Worm (Caenorhabditis elegans): ENCODE data around the gene T23F2.2.

Gene T23F2.2

DNA sequence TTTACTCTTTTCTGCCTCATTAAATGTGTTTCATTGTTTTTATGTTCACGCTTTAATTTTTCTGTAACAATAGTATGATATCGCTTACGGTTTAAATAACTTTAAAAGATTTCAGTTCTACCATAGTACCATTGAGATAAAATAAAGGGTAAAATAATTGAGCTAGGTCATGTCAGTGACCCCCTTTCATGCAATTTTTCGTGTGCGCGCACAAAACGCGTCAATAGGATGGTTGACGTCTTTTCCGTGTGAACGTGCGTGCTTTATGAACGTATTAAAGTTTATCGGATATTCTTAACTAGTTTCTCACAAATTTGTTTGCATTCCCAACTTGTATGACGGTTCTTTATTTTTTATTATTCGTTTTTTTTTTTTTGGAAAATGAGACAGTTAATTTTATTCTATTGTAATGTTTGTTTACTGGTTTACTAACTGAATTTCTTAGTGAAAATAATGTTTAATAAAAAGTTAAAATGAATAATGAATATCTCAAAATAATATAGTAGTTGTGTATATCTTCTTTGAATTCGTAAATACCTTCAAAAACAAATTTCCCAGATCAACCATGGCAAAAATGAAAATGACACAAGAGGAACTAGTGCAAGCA lies 19.0 kb downstream of the T23F2.2 start, which contains the start of gene C25F6.1:
TSS of gene C25F6.1 (plus strand) at position 557 of the 607 bp plus-strand sequence.
- no peak for TF ChIP-seq pax-1 (tag; optimal IDR thresholded peaks at IDR 0.05)
- TF ChIP-seq nfya-1 (tag; optimal IDR thresholded peaks at IDR 0.05): no peak
- TF ChIP-seq pha-2 (tag; optimal IDR thresholded peaks at IDR 0.05): no peak
- TF ChIP-seq dmd-4 (tag; optimal IDR thresholded peaks at IDR 0.05; ENCODE audit: borderline replicate concordance): no peak
- no peak for TF ChIP-seq T23F11.4 (GFP tag; optimal IDR thresholded peaks at IDR 0.05)
- TF ChIP-seq sdc-2 (tag; optimal IDR thresholded peaks at IDR 0.05): no peak
- TF ChIP-seq nhr-232 (tag; optimal IDR thresholded peaks at IDR 0.05): no peak
- no peak for TF ChIP-seq fkh-6 (tag; optimal IDR thresholded peaks at IDR 0.05)
- no peak for TF ChIP-seq pag-3 (tag; optimal IDR thresholded peaks at IDR 0.05; ENCODE audit: borderline replicate concordance)
- no peak for TF ChIP-seq madf-2 (tag; optimal IDR thresholded peaks at IDR 0.05)
- TF ChIP-seq hlh-6 (tag; optimal IDR thresholded peaks at IDR 0.05): no peak
- no peak for TF ChIP-seq lin-11 (tag; optimal IDR thresholded peaks at IDR 0.05)
- TF ChIP-seq ceh-24 (tag; optimal IDR thresholded peaks at IDR 0.05): no peak
- TF ChIP-seq elt-4 (tag; optimal IDR thresholded peaks at IDR 0.05): no peak
- no peak for TF ChIP-seq ceh-22 (tag; optimal IDR thresholded peaks at IDR 0.05)
- no peak for TF ChIP-seq eyg-1 (tag; optimal IDR thresholded peaks at IDR 0.05)
- no peak for TF ChIP-seq zip-5 (tag; optimal IDR thresholded peaks at IDR 0.05)
- no peak for TF ChIP-seq ceh-45 (GFP tag; IDR thresholded peaks at IDR 0.05)
- TF ChIP-seq tbx-2 (tag; optimal IDR thresholded peaks at IDR 0.05): no peak
- no peak for TF ChIP-seq hlh-13 (GFP tag; optimal IDR thresholded peaks at IDR 0.05)

DNA sequence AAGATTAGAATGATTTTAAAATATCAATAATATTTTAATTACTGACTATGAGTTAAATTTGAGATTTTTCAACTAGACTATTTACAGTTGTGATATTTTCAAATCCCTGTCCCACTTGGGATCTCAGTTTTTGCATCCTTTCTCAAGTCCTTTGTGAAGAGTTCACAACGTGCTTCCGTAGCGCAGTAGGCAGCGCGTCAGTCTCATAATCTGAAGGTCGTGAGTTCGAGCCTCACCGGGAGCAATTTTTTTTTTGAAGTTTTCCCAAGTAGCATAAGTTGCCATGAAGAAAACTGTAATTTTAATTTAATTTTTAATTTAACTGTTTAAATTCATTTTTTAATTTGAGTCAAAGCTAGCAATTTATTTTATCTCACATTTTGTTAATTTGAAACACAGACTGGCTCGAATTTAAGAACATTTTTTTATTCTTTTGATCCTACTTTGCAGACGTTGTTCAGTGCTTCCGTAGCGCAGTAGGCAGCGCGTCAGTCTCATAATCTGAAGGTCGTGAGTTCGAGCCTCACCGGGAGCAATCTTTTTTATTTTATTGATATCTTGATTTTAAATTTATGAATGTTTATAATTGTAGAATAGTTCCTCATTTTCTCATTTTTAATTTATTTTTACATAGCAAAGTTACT lies 19.6 kb downstream of the T23F2.2 start:
- TF ChIP-seq C38D4.7 (GFP tag; optimal IDR thresholded peaks at IDR 0.05): peak; percentile 11
- no peak for TF ChIP-seq hlh-6 (tag; optimal IDR thresholded peaks at IDR 0.05)

DNA sequence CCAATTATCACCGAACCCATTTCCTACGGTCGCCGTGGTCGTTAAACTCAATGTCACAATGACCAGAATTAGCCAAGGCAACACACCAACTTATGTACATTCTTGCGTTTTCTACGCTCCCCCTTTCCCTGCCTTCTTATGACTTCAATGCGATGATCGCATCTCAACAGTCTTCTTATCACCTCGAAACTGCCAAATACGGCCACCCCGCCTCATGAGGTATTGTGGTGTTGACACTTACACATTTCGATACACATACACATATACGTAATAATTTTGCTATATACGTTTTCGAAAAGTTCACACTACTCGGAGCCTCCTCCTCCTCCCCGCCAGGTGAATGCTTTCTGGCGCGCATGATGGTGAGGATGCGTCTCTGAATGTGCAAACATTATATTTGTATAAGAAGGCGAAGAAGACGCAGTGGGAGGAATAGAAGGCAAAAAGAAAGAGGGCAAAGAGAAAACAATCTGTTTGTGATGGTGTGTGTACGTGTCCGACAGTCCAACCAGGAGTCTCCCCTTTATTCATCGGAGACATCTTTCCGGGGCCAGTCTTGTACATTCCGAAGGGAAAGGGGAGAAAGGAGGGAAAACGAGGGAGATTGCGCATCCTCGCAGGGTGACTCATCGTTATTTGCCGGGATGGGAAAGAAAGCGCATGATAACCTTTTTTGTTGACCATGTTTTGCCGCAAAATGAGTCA lies 25.0 kb downstream of the T23F2.2 start:
- TF ChIP-seq C08G9.2 (tag; optimal IDR thresholded peaks at IDR 0.05) (no peak), sox-2 (GFP tag; IDR thresholded peaks at IDR 0.05) (no peak), K02D7.2 (tag; optimal IDR thresholded peaks at IDR 0.05) (no peak), odd-2 (tag; optimal IDR thresholded peaks at IDR 0.05) (no peak), pqm-1 (tag; optimal IDR thresholded peaks at IDR 0.05) (peak; percentile 64), nhr-232 (tag; optimal IDR thresholded peaks at IDR 0.05) (no peak), pha-2 (tag; optimal IDR thresholded peaks at IDR 0.05) (peak; percentile 55), ceh-24 (tag; optimal IDR thresholded peaks at IDR 0.05) (no peak), lin-11 (tag; optimal IDR thresholded peaks at IDR 0.05) (no peak), ttx-3 (tag; optimal IDR thresholded peaks at IDR 0.05) (no peak), tbx-7 (tag; optimal IDR thresholded peaks at IDR 0.05) (no peak), syd-9 (tag; optimal IDR thresholded peaks at IDR 0.05) (no peak), unc-86 (tag; optimal IDR thresholded peaks at IDR 0.05) (no peak), dmd-4 (tag; optimal IDR thresholded peaks at IDR 0.05; ENCODE audit: borderline replicate concordance) (peak; percentile 44), gmeb-2 (tag; optimal IDR thresholded peaks at IDR 0.05) (no peak), rnt-1 (tag; optimal IDR thresholded peaks at IDR 0.05) (no peak), sdc-2 (tag; optimal IDR thresholded peaks at IDR 0.05) (peak; percentile 51), elt-4 (tag; optimal IDR thresholded peaks at IDR 0.05) (no peak), ceh-14 (tag; optimal IDR thresholded peaks at IDR 0.05) (no peak), unc-55 (GFP tag; optimal IDR thresholded peaks at IDR 0.05) (no peak), zip-5 (tag; optimal IDR thresholded peaks at IDR 0.05) (no peak), C38D4.7 (GFP tag; optimal IDR thresholded peaks at IDR 0.05) (no peak), ceh-19 (GFP tag; optimal IDR thresholded peaks at IDR 0.05) (peak; percentile 44), fkh-10 (GFP tag; optimal IDR thresholded peaks at IDR 0.05) (no peak), che-1 (tag; optimal IDR thresholded peaks at IDR 0.05) (no peak), ceh-2 (tag; optimal IDR thresholded peaks at IDR 0.05) (peak; percentile 43), ets-4 (tag; optimal IDR thresholded peaks at IDR 0.05) (no peak), ceh-45 (GFP tag; IDR thresholded peaks at IDR 0.05) (no peak), hlh-30 (tag; optimal IDR thresholded peaks at IDR 0.05; ENCODE audit: insufficient read depth) (peak; percentile 5), T23F11.4 (GFP tag; optimal IDR thresholded peaks at IDR 0.05) (no peak), unc-42 (tag; optimal IDR thresholded peaks at IDR 0.05) (no peak), pros-1 (tag; optimal IDR thresholded peaks at IDR 0.05) (no peak), ztf-16 (tag; optimal IDR thresholded peaks at IDR 0.05) (no peak), npax-4 (tag; optimal IDR thresholded peaks at IDR 0.05) (no peak), nhr-11 (tag; optimal IDR thresholded peaks at IDR 0.05) (no peak)

Measured in whole organism, late embryonic.